Worm (Caenorhabditis elegans) whole organism, L4/young adult: ENCODE data around the gene clec-55.

Source experiments
- W03F9.2 ChIP-seq: fragments of 150-350 bp; optimal IDR thresholded peaks from 2 replicates; lab custom pipeline; 2014; ENCODE audit warnings: missing biosample characterization, missing genetic modification characterization
- him-1 ChIP-seq: sonication (generic microtip); optimal IDR thresholded peaks from 2 replicates; lab custom pipeline; 2016; ENCODE audit warnings: missing genotype, missing genetic modification reagents, missing genetic modification characterization, missing compliant biosample characterization

- TF ChIP-seq W03F9.2 (no peak), him-1 (no peak)
Observed at ce11 chrV:14468931-14469330, 10.1 kb upstream of the clec-55 start, which contains the start of gene clec-57.
